Worm (Caenorhabditis elegans) whole organism, young adult: ENCODE measurements around the gene F13D12.10.

ENCODE experiments used
- B0336.3 ChIP-seq: fragments of 200-800 bp; sonication (Bioruptor generic); IDR thresholded peaks from 2 replicates; pipeline ENCODE4 v1.3.6; 2022; ENCODE audit warnings: missing genetic modification characterization, missing compliant biosample characterization
- D2030.7 ChIP-seq: fragments of 200-800 bp; sonication (Bioruptor generic); IDR thresholded peaks from 2 replicates; pipeline ENCODE4 v1.3.6; 2022; ENCODE audit warnings: missing genetic modification reagents, missing genetic modification characterization, missing compliant biosample characterization
- F22D6.2 ChIP-seq: sonication (generic microtip); optimal IDR thresholded peaks from 2 replicates; lab custom pipeline; 2016; ENCODE audit warnings: mild to moderate bottlenecking, missing genetic modification characterization, missing compliant biosample characterization
- F52B5.7 ChIP-seq: sonication (generic microtip); optimal IDR thresholded peaks from 2 replicates; lab custom pipeline; 2016; ENCODE audit warnings: mild to moderate bottlenecking, missing genetic modification characterization, missing compliant biosample characterization
- F55B11.4 ChIP-seq: sonication (generic microtip); optimal IDR thresholded peaks from 2 replicates; lab custom pipeline; 2016; ENCODE audit warnings: missing compliant biosample characterization, missing genetic modification characterization, borderline replicate concordance; ENCODE audit not compliant: insufficient read depth
- F57C9.4 ChIP-seq: sonication (generic microtip); optimal IDR thresholded peaks from 2 replicates; lab custom pipeline; 2017; ENCODE audit warnings: mild to moderate bottlenecking, missing genetic modification characterization, missing compliant biosample characterization
- K11D2.4 ChIP-seq: fragments of 200-800 bp; sonication (Bioruptor generic); IDR thresholded peaks from 2 replicates; pipeline ENCODE4 v1.3.6; 2022; ENCODE audit warnings: missing genetic modification reagents, missing genetic modification characterization, missing compliant biosample characterization
- K12H6.12 ChIP-seq: fragments of 200-800 bp; sonication (Bioruptor generic); optimal IDR thresholded peaks from 2 replicates; lab custom pipeline; 2018; ENCODE audit warnings: mild to moderate bottlenecking, missing genetic modification characterization, missing compliant biosample characterization
- akir-1 ChIP-seq: fragments of 200-800 bp; sonication (Bioruptor generic); optimal IDR thresholded peaks from 2 replicates; lab custom pipeline; 2018; ENCODE audit warnings: mild to moderate bottlenecking, missing genetic modification characterization, moderate library complexity, missing compliant biosample characterization
- aptf-2 ChIP-seq: fragments of 200-800 bp; sonication (Bioruptor generic); conservative IDR thresholded peaks from 2 replicates; pipeline ENCODE4 v1.3.6; 2022; ENCODE audit warnings: missing genetic modification reagents, missing genetic modification characterization, missing compliant biosample characterization
- aptf-3 ChIP-seq: fragments of 200-800 bp; sonication (Bioruptor generic); IDR thresholded peaks from 2 replicates; pipeline ENCODE4 v1.3.6; 2022; ENCODE audit warnings: missing genetic modification characterization, missing compliant biosample characterization
- attf-6 ChIP-seq: fragments of 200-800 bp; sonication (Bioruptor generic); IDR thresholded peaks from 2 replicates; pipeline ENCODE4 v1.3.6; 2022; ENCODE audit warnings: missing genetic modification reagents, missing genetic modification characterization, missing compliant biosample characterization
- bed-2 ChIP-seq: fragments of 200-800 bp; sonication (Bioruptor generic); IDR thresholded peaks from 2 replicates; pipeline ENCODE4 v1.3.6; 2022; ENCODE audit warnings: missing genetic modification reagents, missing genetic modification characterization, missing compliant biosample characterization
- cebp-1 ChIP-seq, 2 experiments: fragments of 200-800 bp in 1 of 2; sonication (Bioruptor generic) in 1 of 2; sonication (generic microtip) in 1 of 2; IDR thresholded peaks in 1 of 2; optimal IDR thresholded peaks in 1 of 2; 2 replicates each; pipeline versions ENCODE4 v1.3.6 to Lab custom; 2017 to 2022; ENCODE audit warnings: missing compliant biosample characterization in 2 of 2, missing genetic modification characterization in 2 of 2, mild to moderate bottlenecking in 1 of 2, missing genetic modification reagents in 1 of 2, moderate library complexity in 1 of 2
- ceh-100 ChIP-seq: fragments of 200-800 bp; sonication (Bioruptor generic); IDR thresholded peaks from 2 replicates; pipeline ENCODE4 v1.3.6; 2022; ENCODE audit warnings: missing genetic modification reagents, missing genetic modification characterization, missing compliant biosample characterization
- ceh-40 ChIP-seq: fragments of 200-800 bp; sonication (Bioruptor generic); IDR thresholded peaks from 2 replicates; pipeline ENCODE4 v1.3.6; 2022; ENCODE audit warnings: missing genetic modification characterization, missing compliant biosample characterization
- ceh-79 ChIP-seq: sonication (generic microtip); optimal IDR thresholded peaks from 2 replicates; lab custom pipeline; 2017; ENCODE audit warnings: mild to moderate bottlenecking, missing genetic modification characterization, missing compliant biosample characterization
- ceh-91 ChIP-seq: fragments of 200-800 bp; sonication (Bioruptor generic); IDR thresholded peaks from 2 replicates; pipeline ENCODE4 v1.3.6; 2022; ENCODE audit warnings: missing genetic modification reagents, missing genetic modification characterization, missing compliant biosample characterization
- chd-7 ChIP-seq: sonication (generic microtip); optimal IDR thresholded peaks from 2 replicates; lab custom pipeline; 2016; ENCODE audit warnings: mild to moderate bottlenecking, missing genetic modification characterization, moderate library complexity, missing compliant biosample characterization
- dox-1 ChIP-seq: fragments of 200-800 bp; sonication (Bioruptor generic); IDR thresholded peaks from 2 replicates; pipeline ENCODE4 v1.3.6; 2022; ENCODE audit warnings: missing genetic modification reagents, missing genetic modification characterization, missing compliant biosample characterization
- dpff-1 ChIP-seq: sonication (generic microtip); optimal IDR thresholded peaks from 2 replicates; lab custom pipeline; 2017; ENCODE audit warnings: mild to moderate bottlenecking, missing genetic modification characterization, missing compliant biosample characterization
- dpl-1 ChIP-seq: fragments of 150-350 bp; optimal IDR thresholded peaks from 2 replicates; lab custom pipeline; 2014; ENCODE audit warnings: missing biosample characterization, missing genetic modification reagents, missing genetic modification characterization
- egl-44 ChIP-seq: fragments of 200-800 bp; sonication (Bioruptor generic); IDR thresholded peaks from 2 replicates; pipeline ENCODE4 v1.3.6; 2022; ENCODE audit warnings: missing genetic modification reagents, missing genetic modification characterization, missing compliant biosample characterization
- egrh-3 ChIP-seq: fragments of 200-800 bp; sonication (Bioruptor generic); IDR thresholded peaks from 2 replicates; pipeline ENCODE4 v1.3.6; 2022; ENCODE audit warnings: missing genetic modification reagents, missing genetic modification characterization, missing compliant biosample characterization
- him-1 ChIP-seq: sonication (generic microtip); optimal IDR thresholded peaks from 2 replicates; lab custom pipeline; 2016; ENCODE audit warnings: missing genotype, missing genetic modification reagents, missing genetic modification characterization, missing compliant biosample characterization
- hrde-1 ChIP-seq: sonication (generic microtip); optimal IDR thresholded peaks from 2 replicates; lab custom pipeline; 2016; ENCODE audit warnings: missing genetic modification characterization, mild to moderate bottlenecking, missing compliant biosample characterization, moderate library complexity, missing genotype, missing genetic modification reagents, borderline replicate concordance
- hsf-1 ChIP-seq: fragments of 200-800 bp; sonication (Bioruptor generic); IDR thresholded peaks from 2 replicates; pipeline ENCODE4 v1.3.6; 2022; ENCODE audit warnings: missing genetic modification reagents, missing genetic modification characterization, missing compliant biosample characterization
- let-526 ChIP-seq: fragments of 200-800 bp; sonication (Bioruptor generic); IDR thresholded peaks from 2 replicates; pipeline ENCODE4 v1.3.6; 2022; ENCODE audit warnings: missing genetic modification reagents, missing genetic modification characterization, missing compliant biosample characterization
- let-607 ChIP-seq, 2 experiments: fragments of 200-800 bp in 1 of 2; sonication (Bioruptor generic) in 1 of 2; sonication (generic microtip) in 1 of 2; optimal IDR thresholded peaks; 2 replicates each; lab custom pipeline; 2016 to 2018; ENCODE audit warnings: mild to moderate bottlenecking in 2 of 2, missing compliant biosample characterization in 2 of 2, missing genetic modification characterization in 2 of 2, moderate library complexity in 2 of 2, missing genotype in 1 of 2
- lin-35 ChIP-seq, 3 experiments: fragments of 150-350 bp in 2 of 3; sonication (generic microtip) in 1 of 3; optimal IDR thresholded peaks; 2 replicates each; lab custom pipeline; 2014 to 2018; ENCODE audit warnings: missing biosample characterization in 3 of 3, missing genetic modification characterization in 3 of 3, missing genetic modification reagents in 3 of 3
- lin-40 ChIP-seq: sonication (generic microtip); optimal IDR thresholded peaks from 2 replicates; lab custom pipeline; 2016; ENCODE audit warnings: missing genetic modification characterization, mild to moderate bottlenecking, missing compliant biosample characterization, missing genotype, missing genetic modification reagents
- lsy-27 ChIP-seq: sonication (generic microtip); optimal IDR thresholded peaks from 2 replicates; lab custom pipeline; 2017; ENCODE audit warnings: missing genetic modification characterization, mild to moderate bottlenecking, missing compliant biosample characterization, antibody characterized with exemption, missing genotype, borderline replicate concordance; ENCODE audit not compliant: insufficient read depth
- madf-10 ChIP-seq: sonication (generic microtip); optimal IDR thresholded peaks from 2 replicates; lab custom pipeline; 2016; ENCODE audit warnings: mild to moderate bottlenecking, missing genetic modification characterization, missing compliant biosample characterization
- madf-8 ChIP-seq: fragments of 200-800 bp; sonication (Bioruptor generic); conservative IDR thresholded peaks from 2 replicates; pipeline ENCODE4 v1.3.6; 2022; ENCODE audit warnings: missing genetic modification reagents, missing genetic modification characterization, missing compliant biosample characterization
- mxl-1 ChIP-seq: sonication (generic microtip); optimal IDR thresholded peaks from 2 replicates; lab custom pipeline; 2016; ENCODE audit warnings: missing genetic modification characterization, missing compliant biosample characterization
- nhr-120 ChIP-seq: fragments of 200-800 bp; sonication (Bioruptor generic); IDR thresholded peaks from 2 replicates; pipeline ENCODE4 v1.3.6; 2022; ENCODE audit warnings: missing genetic modification characterization, missing compliant biosample characterization
- nhr-179 ChIP-seq: sonication (generic microtip); optimal IDR thresholded peaks from 2 replicates; lab custom pipeline; 2016; ENCODE audit warnings: mild to moderate bottlenecking, missing genetic modification characterization, missing compliant biosample characterization
- pbrm-1 ChIP-seq: fragments of 200-800 bp; sonication (Bioruptor generic); IDR thresholded peaks from 2 replicates; pipeline ENCODE4 v1.3.6; 2022; ENCODE audit warnings: missing genetic modification reagents, missing genetic modification characterization, missing compliant biosample characterization
- repo-1 ChIP-seq: sonication (generic microtip); optimal IDR thresholded peaks from 2 replicates; lab custom pipeline; 2017; ENCODE audit warnings: mild to moderate bottlenecking, missing genetic modification characterization, missing compliant biosample characterization
- sea-2 ChIP-seq: fragments of 200-800 bp; sonication (Bioruptor generic); IDR thresholded peaks from 2 replicates; pipeline ENCODE4 v1.3.6; 2022; ENCODE audit warnings: missing genetic modification characterization, missing compliant biosample characterization
- snpc-3.4 ChIP-seq: sonication (generic microtip); optimal IDR thresholded peaks from 2 replicates; lab custom pipeline; 2017; ENCODE audit warnings: missing genetic modification characterization, mild to moderate bottlenecking, missing compliant biosample characterization, antibody characterized with exemption, moderate library complexity, missing genotype, missing genetic modification reagents
- somi-1 ChIP-seq: fragments of 200-800 bp; sonication (Bioruptor generic); optimal IDR thresholded peaks from 2 replicates; lab custom pipeline; 2018; ENCODE audit warnings: mild to moderate bottlenecking, missing genetic modification characterization, missing compliant biosample characterization
- sptf-2 ChIP-seq: fragments of 200-800 bp; sonication (Bioruptor generic); optimal IDR thresholded peaks from 2 replicates; lab custom pipeline; 2018; ENCODE audit warnings: mild to moderate bottlenecking, missing genetic modification characterization, missing compliant biosample characterization
- ztf-22 ChIP-seq: fragments of 200-800 bp; sonication (Bioruptor generic); optimal IDR thresholded peaks from 2 replicates; lab custom pipeline; 2018; ENCODE audit warnings: mild to moderate bottlenecking, missing genetic modification characterization, moderate library complexity, missing compliant biosample characterization
- ztf-25 ChIP-seq: fragments of 200-800 bp; sonication (Bioruptor generic); IDR thresholded peaks from 2 replicates; pipeline ENCODE4 v1.3.6; 2022; ENCODE audit warnings: missing genetic modification reagents, missing genetic modification characterization, missing compliant biosample characterization
- ztf-28 ChIP-seq: fragments of 200-800 bp; sonication (Bioruptor generic); IDR thresholded peaks from 2 replicates; pipeline ENCODE4 v1.3.6; 2022; ENCODE audit warnings: missing genetic modification reagents, missing genetic modification characterization, missing compliant biosample characterization
- ztf-3 ChIP-seq: fragments of 200-800 bp; sonication (Bioruptor generic); optimal IDR thresholded peaks from 2 replicates; lab custom pipeline; 2018; ENCODE audit warnings: mild to moderate bottlenecking, missing genetic modification characterization, missing compliant biosample characterization

F13D12.10 gene

ce11 chrII:11749490-11750172, 36.0 kb downstream of the F13D12.10 start (continued):
- TF ChIP-seq ztf-3 (GFP tag; lab: Kevin White, UChicago) (no peak), akir-1 (GFP tag; lab: Kevin White, UChicago) (peak; percentile 63), him-1 (tag; lab: Kevin White, UChicago) (no peak), repo-1 (peak; percentile 70), ztf-28 (no peak), B0336.3 (peak; percentile 91), hrde-1 (tag; lab: Kevin White, UChicago) (no peak), F57C9.4 (tag; lab: Kevin White, UChicago) (no peak), ceh-100 (GFP tag; lab: Robert Waterston, UW) (0 out of 2 replicates have a peak, but pooled peaks have one; percentile 24), D2030.7 (GFP tag; lab: Robert Waterston, UW) (no peak), cebp-1 (GFP tag; IDR thresholded peaks at IDR 0.05; lab: Robert Waterston, UW) (0 out of 2 replicates have a peak, but pooled peaks have one; percentile 50), cebp-1 (tag; optimal IDR thresholded peaks at IDR 0.05; lab: Kevin White, UChicago) (peak; percentile 90), K11D2.4 (peak; percentile 73), sea-2 (GFP tag; lab: Robert Waterston, UW) (no peak), egl-44 (GFP tag; lab: Robert Waterston, UW) (no peak), sptf-2 (GFP tag; lab: Kevin White, UChicago) (no peak), nhr-179 (tag; lab: Kevin White, UChicago) (no peak), somi-1 (peak; percentile 17), dox-1 (GFP tag; lab: Robert Waterston, UW) (peak; percentile 84), F22D6.2 (tag; lab: Kevin White, UChicago) (no peak), nhr-120 (no peak), F52B5.7 (tag; lab: Kevin White, UChicago) (peak; percentile 59), lin-40 (tag; lab: Kevin White, UChicago) (peak; percentile 91), aptf-2 (no peak), attf-6 (GFP tag; lab: Robert Waterston, UW) (no peak), chd-7 (tag; lab: Kevin White, UChicago) (peak; percentile 74), dpff-1 (tag; lab: Kevin White, UChicago) (peak; percentile 50), let-607 (tag; optimal IDR thresholded peaks at IDR 0.05; lab: Kevin White, UChicago) (peak; percentile 66 to 77), madf-10 (tag; lab: Kevin White, UChicago) (peak; percentile 81), ztf-22 (GFP tag; lab: Kevin White, UChicago) (no peak), dpl-1 (GFP tag; lab: Kevin White, UChicago) (no peak), lsy-27 (tag; lab: Kevin White, UChicago) (no peak), ceh-91 (GFP tag; lab: Robert Waterston, UW) (no peak), let-526 (GFP tag; lab: Robert Waterston, UW) (no peak), madf-8 (GFP tag; lab: Robert Waterston, UW) (no peak), snpc-3.4 (tag; lab: Kevin White, UChicago) (no peak), K12H6.12 (peak; percentile 87), egrh-3 (GFP tag; lab: Robert Waterston, UW) (peak; percentile 89), aptf-3 (no peak), mxl-1 (no peak), ceh-79 (no peak), hsf-1 (GFP tag; lab: Robert Waterston, UW) (no peak), lin-35 (GFP tag; optimal IDR thresholded peaks at IDR 0.05; lab: Kevin White, UChicago) (peak in 1 of 3 experiments; percentile 66), ceh-40 (GFP tag; lab: Robert Waterston, UW) (no peak), bed-2 (peak; percentile 49; the same call in 1 of the 2 replicates), ztf-25 (no peak), F55B11.4 (tag; lab: Kevin White, UChicago) (no peak), pbrm-1 (GFP tag; lab: Robert Waterston, UW) (peak; percentile 63)
